Worm (Caenorhabditis elegans) whole organism, late embryonic: ENCODE results near the gene mbk-2.

Source experiments
- C38D4.7 ChIP-seq: fragments of 200-800 bp; sonication (Bioruptor generic); optimal IDR thresholded peaks from 2 replicates; lab custom pipeline; 2018; ENCODE audit warnings: mild to moderate bottlenecking, missing genetic modification characterization, moderate library complexity, missing compliant biosample characterization
- K09A11.1 ChIP-seq: sonication (generic microtip); optimal IDR thresholded peaks from 2 replicates; lab custom pipeline; 2017; ENCODE audit warnings: antibody characterized with exemption, mild to moderate bottlenecking, missing genetic modification characterization, missing compliant biosample characterization; ENCODE audit not compliant: insufficient read depth
- ahr-1 ChIP-seq: sonication (generic microtip); optimal IDR thresholded peaks from 2 replicates; lab custom pipeline; 2016; ENCODE audit warnings: missing genetic modification characterization, missing compliant biosample characterization
- ama-1 ChIP-seq: fragments of 150-350 bp; optimal IDR thresholded peaks from 2 replicates; lab custom pipeline; 2014
- ceh-14 ChIP-seq: sonication (generic microtip); optimal IDR thresholded peaks from 2 replicates; lab custom pipeline; 2016; ENCODE audit warnings: missing genotype, missing genetic modification characterization, missing compliant biosample characterization
- ceh-19 ChIP-seq: fragments of 200-800 bp; sonication (Bioruptor generic); optimal IDR thresholded peaks from 2 replicates; lab custom pipeline; 2018; ENCODE audit warnings: mild to moderate bottlenecking, missing genetic modification characterization, missing compliant biosample characterization
- ceh-2 ChIP-seq: sonication (generic microtip); optimal IDR thresholded peaks from 2 replicates; lab custom pipeline; 2016; ENCODE audit warnings: missing genotype, missing genetic modification characterization, missing compliant biosample characterization
- ceh-31 ChIP-seq: sonication (generic microtip); optimal IDR thresholded peaks from 2 replicates; lab custom pipeline; 2016; ENCODE audit warnings: missing genetic modification characterization, missing compliant biosample characterization
- ceh-34 ChIP-seq: sonication (generic microtip); optimal IDR thresholded peaks from 2 replicates; lab custom pipeline; 2016; ENCODE audit warnings: mild to moderate bottlenecking, missing genetic modification characterization, missing compliant biosample characterization
- ceh-6 ChIP-seq: fragments of 200-800 bp; sonication (Bioruptor generic); optimal IDR thresholded peaks from 2 replicates; lab custom pipeline; 2018; ENCODE audit warnings: mild to moderate bottlenecking, missing genetic modification characterization, missing compliant biosample characterization
- ceh-9 ChIP-seq: sonication (generic microtip); optimal IDR thresholded peaks from 2 replicates; lab custom pipeline; 2016; ENCODE audit warnings: mild to moderate bottlenecking, missing genetic modification characterization, inconsistent platforms, missing compliant biosample characterization
- dmd-4 ChIP-seq: sonication (generic microtip); optimal IDR thresholded peaks from 2 replicates; lab custom pipeline; 2016; ENCODE audit warnings: borderline replicate concordance, missing genetic modification characterization, missing compliant biosample characterization
- dve-1 ChIP-seq: sonication (generic microtip); optimal IDR thresholded peaks from 2 replicates; lab custom pipeline; 2017; ENCODE audit warnings: antibody characterized with exemption, mild to moderate bottlenecking, missing genetic modification characterization, missing compliant biosample characterization
- ets-4 ChIP-seq: sonication (generic microtip); optimal IDR thresholded peaks from 2 replicates; lab custom pipeline; 2016; ENCODE audit warnings: missing genetic modification characterization, missing compliant biosample characterization
- fax-1 ChIP-seq: sonication (generic microtip); optimal IDR thresholded peaks from 2 replicates; lab custom pipeline; 2016; ENCODE audit warnings: missing genotype, missing genetic modification characterization, missing compliant biosample characterization
- fkh-10 ChIP-seq: fragments of 150-350 bp; optimal IDR thresholded peaks from 2 replicates; lab custom pipeline; 2014; ENCODE audit warnings: missing biosample characterization, missing genetic modification reagents, missing genetic modification characterization
- hlh-15 ChIP-seq: sonication (generic microtip); optimal IDR thresholded peaks from 2 replicates; lab custom pipeline; 2016; ENCODE audit warnings: missing genetic modification characterization, missing compliant biosample characterization
- hlh-30 ChIP-seq: sonication (generic microtip); optimal IDR thresholded peaks from 2 replicates; lab custom pipeline; 2017; ENCODE audit warnings: antibody characterized with exemption, missing genetic modification characterization, missing compliant biosample characterization; ENCODE audit not compliant: insufficient read depth
- hlh-8 ChIP-seq: sonication (generic microtip); optimal IDR thresholded peaks from 2 replicates; lab custom pipeline; 2016; ENCODE audit warnings: missing genotype, missing genetic modification characterization, missing compliant biosample characterization
- lim-6 ChIP-seq: sonication (generic microtip); optimal IDR thresholded peaks from 2 replicates; lab custom pipeline; 2016; ENCODE audit warnings: missing genetic modification characterization, missing compliant biosample characterization
- madf-2 ChIP-seq: sonication (generic microtip); optimal IDR thresholded peaks from 2 replicates; lab custom pipeline; 2017; ENCODE audit warnings: missing genetic modification characterization, missing compliant biosample characterization
- mec-3 ChIP-seq: sonication (generic microtip); optimal IDR thresholded peaks from 2 replicates; lab custom pipeline; 2016; ENCODE audit warnings: borderline replicate concordance, missing genetic modification characterization, missing compliant biosample characterization
- nfya-1 ChIP-seq: sonication (generic microtip); optimal IDR thresholded peaks from 2 replicates; lab custom pipeline; 2017; ENCODE audit warnings: missing genetic modification characterization, mild to moderate bottlenecking, missing compliant biosample characterization, antibody characterized with exemption, moderate library complexity
- odd-2 ChIP-seq: sonication (generic microtip); optimal IDR thresholded peaks from 2 replicates; lab custom pipeline; 2017; ENCODE audit warnings: antibody characterized with exemption, mild to moderate bottlenecking, missing genetic modification characterization, missing compliant biosample characterization
- pag-3 ChIP-seq: sonication (generic microtip); optimal IDR thresholded peaks from 2 replicates; lab custom pipeline; 2016; ENCODE audit warnings: missing compliant biosample characterization, missing genetic modification characterization, borderline replicate concordance
- pat-9 ChIP-seq: fragments of 200-800 bp; sonication (Bioruptor generic); optimal IDR thresholded peaks from 2 replicates; lab custom pipeline; 2018; ENCODE audit warnings: mild to moderate bottlenecking, missing genetic modification characterization, moderate library complexity, missing compliant biosample characterization
- pax-1 ChIP-seq: fragments of 150-350 bp; optimal IDR thresholded peaks from 2 replicates; lab custom pipeline; 2014; ENCODE audit warnings: missing biosample characterization, missing genetic modification characterization
- sox-2 ChIP-seq: fragments of 200-800 bp; sonication (Bioruptor generic); IDR thresholded peaks from 2 replicates; pipeline ENCODE4 v1.3.6; 2022; ENCODE audit warnings: missing genetic modification reagents, missing genetic modification characterization, missing compliant biosample characterization
- sox-4 ChIP-seq: sonication (generic microtip); optimal IDR thresholded peaks from 2 replicates; lab custom pipeline; 2017; ENCODE audit warnings: mild to moderate bottlenecking, missing genetic modification characterization, inconsistent platforms, missing compliant biosample characterization
- tbx-2 ChIP-seq: sonication (generic microtip); optimal IDR thresholded peaks from 2 replicates; lab custom pipeline; 2016; ENCODE audit warnings: missing genetic modification characterization, missing compliant biosample characterization
- ttx-3 ChIP-seq: sonication (generic microtip); optimal IDR thresholded peaks from 2 replicates; lab custom pipeline; 2016; ENCODE audit warnings: missing genetic modification reagents, missing genetic modification characterization, missing compliant biosample characterization
- unc-42 ChIP-seq: sonication (generic microtip); optimal IDR thresholded peaks from 2 replicates; lab custom pipeline; 2016; ENCODE audit warnings: missing genotype, missing genetic modification characterization, missing compliant biosample characterization
- zip-5 ChIP-seq: sonication (generic microtip); optimal IDR thresholded peaks from 2 replicates; lab custom pipeline; 2016; ENCODE audit warnings: missing genetic modification characterization, missing compliant biosample characterization
- ztf-16 ChIP-seq: sonication (generic microtip); optimal IDR thresholded peaks from 2 replicates; lab custom pipeline; 2017; ENCODE audit warnings: missing genetic modification characterization, missing compliant biosample characterization

mbk-2 gene

DNA sequence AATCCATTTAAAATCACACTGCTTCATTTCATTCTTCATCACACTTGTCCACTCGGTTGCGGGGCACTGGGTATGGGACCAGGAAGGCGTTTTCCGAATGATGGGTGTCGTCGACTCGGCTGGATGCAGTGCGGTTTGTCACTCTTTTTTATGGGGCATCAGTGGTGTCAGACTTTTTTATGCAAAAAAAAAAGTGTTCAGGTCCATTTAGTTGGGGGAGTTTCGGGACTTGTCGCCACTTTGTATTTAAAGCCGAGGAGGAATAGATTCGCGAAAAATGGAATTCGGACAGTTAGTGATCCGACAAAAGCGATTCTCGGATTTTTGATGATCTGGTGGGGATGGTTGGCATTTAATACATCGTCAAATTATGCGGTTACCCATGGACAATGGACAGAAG is 36.0 kb downstream of the mbk-2 start:
- TF ChIP-seq sox-2 (GFP tag; lab: Robert Waterston, UW) = no peak
- TF ChIP-seq, all 69 proteins: peak for 0

DNA sequence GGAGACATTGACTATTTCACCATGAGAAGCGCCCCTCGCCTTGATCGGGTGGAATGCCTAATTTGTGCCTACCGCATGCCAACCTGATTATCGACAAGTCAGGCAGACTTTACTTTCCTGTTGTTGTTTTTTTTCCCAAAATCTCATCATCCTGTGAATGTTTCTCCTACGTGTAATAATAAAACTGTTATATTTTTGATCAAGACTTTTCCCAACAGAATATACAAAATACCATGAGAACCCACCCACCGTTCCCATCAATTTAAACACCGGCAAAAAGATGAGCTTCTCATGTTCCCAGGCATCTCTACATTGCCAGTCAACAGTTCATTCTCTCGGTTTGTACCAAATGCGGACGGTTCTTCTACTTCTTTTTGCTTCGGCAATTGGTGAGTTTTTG is 37.9 kb downstream of the mbk-2 start, which contains the start of gene scl-9:
TSS of gene scl-9 (plus strand) at position 301 of the 400 bp plus-strand sequence.
- TF ChIP-seq fkh-10 (GFP tag; lab: Kevin White, UChicago) = no peak
- TF ChIP-seq ceh-6 (GFP tag; lab: Kevin White, UChicago) = no peak
- TF ChIP-seq fax-1 = no peak
- TF ChIP-seq pat-9 = no peak
- TF ChIP-seq ama-1 = no peak
- no peak for TF ChIP-seq sox-2 (GFP tag; lab: Robert Waterston, UW)
- TF ChIP-seq pax-1 (tag; lab: Kevin White, UChicago) = no peak
- no peak for TF ChIP-seq zip-5 (tag; lab: Kevin White, UChicago)
- TF ChIP-seq ceh-31 (tag; lab: Kevin White, UChicago) = no peak
- TF ChIP-seq nfya-1 (tag; lab: Kevin White, UChicago) = no peak
- no peak for TF ChIP-seq K09A11.1 (tag; lab: Kevin White, UChicago)
- TF ChIP-seq ceh-19 (GFP tag; lab: Kevin White, UChicago) = no peak
- no peak for TF ChIP-seq ceh-2 (tag; lab: Kevin White, UChicago)

DNA sequence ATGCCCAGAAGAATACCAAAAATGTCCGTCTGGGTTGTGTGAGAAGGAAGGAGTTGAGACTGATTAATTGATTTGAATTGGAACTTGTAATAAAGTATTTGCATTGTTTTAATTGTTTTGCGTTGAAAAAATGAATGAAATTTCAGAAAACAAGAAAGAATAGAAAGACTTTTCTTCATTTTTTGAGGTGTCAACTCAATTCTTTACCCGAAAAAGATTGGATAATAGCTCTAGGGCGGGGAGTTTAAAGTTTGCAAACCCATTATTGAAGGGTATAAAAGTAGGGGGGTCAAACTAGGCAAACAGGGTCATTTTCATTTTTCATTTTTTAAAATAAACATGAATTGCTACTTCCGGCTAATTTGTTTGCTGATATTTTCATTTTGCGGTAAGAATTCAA is 39.2 kb downstream of the mbk-2 start, which contains the start of gene scl-10:
TSS of gene scl-10 (plus strand) at position 301 of the 400 bp plus-strand sequence.
- no peak for TF ChIP-seq mec-3
- TF ChIP-seq ceh-34 (tag; lab: Kevin White, UChicago) = no peak

DNA sequence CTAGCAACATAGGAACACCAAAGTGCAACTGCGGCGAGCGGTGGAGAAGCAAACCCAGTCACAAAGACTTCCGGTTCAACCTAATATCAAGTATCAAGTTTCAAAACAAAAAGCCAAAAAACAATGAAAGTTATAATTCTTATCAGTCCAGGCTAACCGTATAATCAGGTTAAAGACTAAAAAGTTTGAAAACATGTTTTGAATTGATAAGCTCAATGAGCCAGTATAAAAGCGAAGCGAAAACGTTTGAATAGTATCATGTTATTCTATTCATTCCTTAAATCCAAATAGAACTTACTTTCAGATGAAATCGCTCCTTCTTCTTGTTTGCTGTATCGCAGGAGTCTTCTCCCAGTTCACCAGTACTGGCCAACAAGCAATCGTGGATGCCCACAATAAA is 42.1 kb downstream of the mbk-2 start, which contains the start of gene scl-11:
TSS of gene scl-11 (plus strand) at position 301 of the 400 bp plus-strand sequence.
- TF ChIP-seq pat-9 (no peak), sox-4 (tag; lab: Kevin White, UChicago) (no peak), C38D4.7 (GFP tag; lab: Kevin White, UChicago) (no peak), hlh-8 (no peak), odd-2 (tag; lab: Kevin White, UChicago) (no peak), lim-6 (no peak), pax-1 (tag; lab: Kevin White, UChicago) (no peak), ceh-14 (tag; lab: Kevin White, UChicago) (no peak), madf-2 (tag; lab: Kevin White, UChicago) (no peak)

DNA sequence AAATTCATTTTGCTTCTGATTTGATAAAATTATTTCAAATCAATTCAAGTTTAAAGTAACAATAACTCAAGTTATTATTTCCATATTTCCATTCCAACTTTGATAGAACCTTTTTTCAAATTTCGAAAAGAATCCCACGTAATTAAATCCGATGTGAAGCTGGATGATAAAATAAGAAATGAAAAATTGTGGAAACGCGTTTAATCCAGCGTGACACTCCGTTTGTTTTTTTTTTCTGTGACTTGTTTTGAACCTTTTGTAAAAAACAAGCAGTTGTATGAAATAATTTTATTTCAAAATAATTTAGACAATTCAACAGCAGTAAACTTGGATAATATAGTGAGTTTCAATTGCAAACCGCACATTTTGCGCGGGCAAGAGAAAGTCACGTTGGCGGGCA is 43.6 kb downstream of the mbk-2 start, which contains the start of gene F49E11.7:
TSS of gene F49E11.7 (plus strand) at position 301 of the 400 bp plus-strand sequence.
- TF ChIP-seq zip-5 (tag; lab: Kevin White, UChicago) (no peak), ahr-1 (tag; lab: Kevin White, UChicago) (no peak), dmd-4 (no peak), tbx-2 (tag; lab: Kevin White, UChicago) (no peak), ztf-16 (tag; lab: Kevin White, UChicago) (no peak), unc-42 (tag; lab: Kevin White, UChicago) (no peak), ets-4 (tag; lab: Kevin White, UChicago) (no peak), ceh-9 (tag; lab: Kevin White, UChicago) (no peak), hlh-15 (tag; lab: Kevin White, UChicago) (no peak), pag-3 (tag; lab: Kevin White, UChicago) (no peak), dve-1 (tag; lab: Kevin White, UChicago) (no peak), ceh-19 (GFP tag; lab: Kevin White, UChicago) (no peak), ttx-3 (tag; lab: Kevin White, UChicago) (no peak), hlh-30 (tag; lab: Kevin White, UChicago) (no peak)
